Fruit fly (Drosophila melanogaster): ENCODE data around the gene CG9150.

DNA sequence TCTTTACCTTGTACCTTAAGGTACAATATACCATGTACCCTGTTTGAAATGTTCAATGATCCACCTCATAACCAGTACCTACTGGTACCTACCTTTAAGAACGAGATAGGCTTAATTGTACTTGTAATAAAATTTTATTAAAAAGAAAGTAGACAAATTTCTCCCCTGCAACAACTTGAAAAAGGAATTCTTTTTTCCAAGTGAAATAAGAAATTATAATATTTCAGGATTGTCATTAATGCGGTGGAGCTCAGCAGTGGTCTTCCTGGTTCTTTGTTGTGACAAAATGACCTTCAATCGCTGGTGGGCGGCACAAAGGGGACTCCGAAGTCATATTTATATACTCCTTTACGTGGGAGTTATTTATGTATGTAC, 30.9 kb upstream of the CG9150 start:
- no peak for TF ChIP-seq topi (GFP tag; optimal IDR thresholded peaks at IDR 0.05)
- TF ChIP-seq Gug (GFP tag; IDR thresholded peaks at IDR 0.05): no peak
- no peak for TF ChIP-seq CG9139 (GFP tag; optimal IDR thresholded peaks at IDR 0.05)
- TF ChIP-seq Sox102F (GFP tag; optimal IDR thresholded peaks at IDR 0.05): no peak
- TF ChIP-seq fd59A (GFP tag; optimal IDR thresholded peaks at IDR 0.05): no peak
- TF ChIP-seq Smox (GFP tag; optimal IDR thresholded peaks at IDR 0.05): no peak
- TF ChIP-seq achi (GFP tag; optimal IDR thresholded peaks at IDR 0.05): no peak
- no peak for TF ChIP-seq ss (GFP tag; optimal IDR thresholded peaks at IDR 0.05)

Data from whole organism, prepupa.